Fruit fly (Drosophila melanogaster) whole organism, wandering third instar larva: ENCODE results near the gene Nup58.
A peak's percentile ranks its signal among the peaks of the same experiment; 100 is the strongest.

Experiments used
- Dif ChIP-seq: fragments of 200-275, 200-300 bp; sonication (Bioruptor generic); optimal IDR thresholded peaks from 2 replicates; lab custom pipeline; 2018; ENCODE audit warnings: missing biosample characterization, missing genetic modification characterization; ENCODE audit not compliant: partially characterized antibody
- GATAd ChIP-seq: sonication (Bioruptor generic); optimal IDR thresholded peaks from 2 replicates; lab custom pipeline; 2016; ENCODE audit warnings: missing biosample characterization, missing genetic modification characterization
- HLH106 ChIP-seq: fragments of 200-800 bp; optimal IDR thresholded peaks from 3 replicates; lab custom pipeline; 2019; ENCODE audit warnings: missing biosample characterization, mild to moderate bottlenecking, missing genetic modification characterization, moderate library complexity
- Hr78 ChIP-seq: fragments of >200 bp; optimal IDR thresholded peaks from 2 replicates; lab custom pipeline; 2017; ENCODE audit warnings: missing biosample characterization, missing genetic modification characterization
- OdsH ChIP-seq: fragments of 200-800 bp; sonication (Bioruptor generic); optimal IDR thresholded peaks from 2 replicates; lab custom pipeline; 2016; ENCODE audit warnings: missing biosample characterization, mild to moderate bottlenecking, missing genetic modification characterization
- br ChIP-seq: fragments of 200-800 bp; sonication (Bioruptor generic); optimal IDR thresholded peaks from 2 replicates; lab custom pipeline; 2016; ENCODE audit warnings: missing biosample characterization, missing genetic modification characterization
- dsf ChIP-seq: sonication (Bioruptor generic); optimal IDR thresholded peaks from 2 replicates; lab custom pipeline; 2016; ENCODE audit warnings: missing biosample characterization, missing genetic modification characterization, borderline replicate concordance
- ey ChIP-seq: fragments of 200-800 bp; sonication (Bioruptor generic); optimal IDR thresholded peaks from 2 replicates; lab custom pipeline; 2016; ENCODE audit warnings: missing biosample characterization, missing genetic modification characterization
- h ChIP-seq: fragments of 200-800 bp; sonication (Bioruptor generic); optimal IDR thresholded peaks from 3 replicates; lab custom pipeline; 2016; ENCODE audit warnings: missing biosample characterization, mild to moderate bottlenecking, missing genetic modification characterization
- lola ChIP-seq: fragments of >200 bp; optimal IDR thresholded peaks from 2 replicates; lab custom pipeline; 2017; ENCODE audit warnings: missing biosample characterization, missing genetic modification characterization
- psq ChIP-seq: fragments of 200-800 bp; sonication (Bioruptor generic); optimal IDR thresholded peaks from 3 replicates; lab custom pipeline; 2017; ENCODE audit warnings: missing biosample characterization, mild to moderate bottlenecking, missing genetic modification characterization, moderate library complexity
- tai ChIP-seq: sonication (Bioruptor generic); optimal IDR thresholded peaks from 2 replicates; lab custom pipeline; 2016; ENCODE audit warnings: missing biosample characterization, missing genetic modification characterization

dm6 chr3R:19642893-19643270 is 1.9 kb upstream of the Nup58 start:
- TF ChIP-seq GATAd (GFP tag; lab: Kevin White, UChicago): peak; percentile 59
- TF ChIP-seq Hr78: no peak
- TF ChIP-seq psq (GFP tag; lab: Kevin White, UChicago): no peak
- no peak for TF ChIP-seq ey (GFP tag; lab: Kevin White, UChicago)
- no peak for TF ChIP-seq dsf (GFP tag; lab: Kevin White, UChicago)
- TF ChIP-seq Dif (GFP tag; lab: Kevin White, UChicago): no peak
- TF ChIP-seq OdsH (GFP tag; lab: Kevin White, UChicago): no peak
- no peak for TF ChIP-seq HLH106 (tag; lab: Kevin White, UChicago)
- no peak for TF ChIP-seq tai (GFP tag; lab: Kevin White, UChicago)
- peak; percentile 31 for TF ChIP-seq br (GFP tag; lab: Kevin White, UChicago)
- TF ChIP-seq lola (GFP tag; lab: Kevin White, UChicago): no peak
- peak; percentile 28 for TF ChIP-seq h (GFP tag; lab: Kevin White, UChicago)
